Worm (Caenorhabditis elegans): ENCODE data around the gene cash-1.

The cash-1 gene

DNA sequence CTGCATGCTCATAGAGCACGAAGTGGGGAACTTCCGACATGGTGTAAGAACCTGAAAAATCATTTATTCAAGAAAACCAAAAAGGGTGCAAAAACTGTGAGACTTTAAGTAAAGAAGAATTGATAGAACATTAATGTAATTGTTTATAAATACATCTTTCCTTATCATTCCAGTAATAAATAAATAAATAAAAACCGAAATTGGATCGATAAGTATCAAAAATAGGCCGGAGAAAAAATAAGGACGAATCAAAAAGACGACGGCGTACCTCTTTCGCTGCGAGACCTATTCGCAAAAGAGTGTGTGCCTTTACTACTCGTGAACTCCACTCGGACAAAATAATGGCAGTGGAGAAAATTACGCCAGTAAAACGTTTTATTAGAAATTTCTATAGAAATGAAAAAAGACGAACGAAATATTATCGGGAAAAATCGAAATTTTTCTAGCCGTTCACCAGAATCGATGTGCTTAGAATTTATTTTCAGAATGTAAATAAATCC, 9.1 kb upstream of the cash-1 start, which contains the start of gene nol-56 (continued):
- TF ChIP-seq mel-28 (tag; optimal IDR thresholded peaks at IDR 0.05; ENCODE audit: borderline replicate concordance), result no peak
- TF ChIP-seq lin-54 (GFP tag; optimal IDR thresholded peaks at IDR 0.05), result peak; percentile 72
- no peak for TF ChIP-seq ekl-4 (GFP tag; IDR thresholded peaks at IDR 0.05)
- TF ChIP-seq B0035.1 (tag; optimal IDR thresholded peaks at IDR 0.05), result no peak
- TF ChIP-seq ztf-6 (GFP tag; IDR thresholded peaks at IDR 0.05), result no peak
- no peak for TF ChIP-seq lin-26 (GFP tag; IDR thresholded peaks at IDR 0.05)
- no peak for TF ChIP-seq F39B2.1 (GFP tag; IDR thresholded peaks at IDR 0.05)
- no peak for TF ChIP-seq T26A5.8 (tag; optimal IDR thresholded peaks at IDR 0.05)
- TF ChIP-seq xnd-1 (tag; optimal IDR thresholded peaks at IDR 0.05), result no peak
- TF ChIP-seq akir-1 (GFP tag; optimal IDR thresholded peaks at IDR 0.05), result no peak
- peak; percentile 51; the same call in 1 of the 2 replicates for TF ChIP-seq madf-6 (GFP tag; IDR thresholded peaks at IDR 0.05)
- TF ChIP-seq F10E7.11 (tag; optimal IDR thresholded peaks at IDR 0.05), result no peak
- no peak for TF ChIP-seq ceh-40 (GFP tag; IDR thresholded peaks at IDR 0.05)
- TF ChIP-seq sea-2 (GFP tag; IDR thresholded peaks at IDR 0.05), result no peak
- TF ChIP-seq hrde-1 (tag; optimal IDR thresholded peaks at IDR 0.05; ENCODE audit: borderline replicate concordance), result peak; percentile 13
- TF ChIP-seq let-526 (GFP tag; IDR thresholded peaks at IDR 0.05), result 0 out of 2 replicates have a peak, but pooled peaks have one; percentile 25
- TF ChIP-seq efl-1 (GFP tag; optimal IDR thresholded peaks at IDR 0.05), result peak; percentile 49
- no peak for TF ChIP-seq snpc-3.4 (tag; optimal IDR thresholded peaks at IDR 0.05)
- TF ChIP-seq dpl-1 (GFP tag; optimal IDR thresholded peaks at IDR 0.05), result peak; percentile 60
- no peak for TF ChIP-seq fkh-3 (tag; optimal IDR thresholded peaks at IDR 0.05)
- no peak for TF ChIP-seq ztf-25 (GFP tag; IDR thresholded peaks at IDR 0.05)
- TF ChIP-seq D2030.7 (GFP tag; IDR thresholded peaks at IDR 0.05), result peak; percentile 53
- TF ChIP-seq tlf-1 (GFP tag; optimal IDR thresholded peaks at IDR 0.05), result peak; percentile 48
- no peak for TF ChIP-seq F57A8.1 (GFP tag; optimal IDR thresholded peaks at IDR 0.05)
- no peak for TF ChIP-seq T07F8.4 (tag; optimal IDR thresholded peaks at IDR 0.05)
- TF ChIP-seq madf-10 (tag; optimal IDR thresholded peaks at IDR 0.05), result peak; percentile 29
- peak; percentile 74 for TF ChIP-seq dox-1 (GFP tag; IDR thresholded peaks at IDR 0.05)
- TF ChIP-seq pha-4 (tag; optimal IDR thresholded peaks at IDR 0.05), result no peak
- TF ChIP-seq ceh-58 (GFP tag; IDR thresholded peaks at IDR 0.05), result no peak
- TF ChIP-seq ceh-27 (GFP tag; optimal IDR thresholded peaks at IDR 0.05), result peak; percentile 65
- TF ChIP-seq dpff-1 (tag; optimal IDR thresholded peaks at IDR 0.05), result no peak
- peak; percentile 47 for TF ChIP-seq tbp1 (GFP tag; optimal IDR thresholded peaks at IDR 0.05)
- TF ChIP-seq lin-40 (tag; optimal IDR thresholded peaks at IDR 0.05), result peak; percentile 71
- no peak for TF ChIP-seq attf-6 (GFP tag; IDR thresholded peaks at IDR 0.05)
- TF ChIP-seq Y95B8A.8 (GFP tag; IDR thresholded peaks at IDR 0.05), result no peak
- TF ChIP-seq lag-1 (GFP tag; IDR thresholded peaks at IDR 0.05), result no peak
- TF ChIP-seq chd-7 (tag; optimal IDR thresholded peaks at IDR 0.05), result no peak
- no peak for TF ChIP-seq F57C9.4 (tag; optimal IDR thresholded peaks at IDR 0.05)
- TF ChIP-seq nhr-120 (GFP tag; IDR thresholded peaks at IDR 0.05), result no peak
- no peak for TF ChIP-seq F49E8.2 (tag; optimal IDR thresholded peaks at IDR 0.05; ENCODE audit: insufficient read depth)
- TF ChIP-seq egl-18 (GFP tag; IDR thresholded peaks at IDR 0.05), result no peak
- TF ChIP-seq madf-3 (GFP tag; IDR thresholded peaks at IDR 0.05), result peak; percentile 79
- peak; percentile 2 for TF ChIP-seq athp-1 (tag; optimal IDR thresholded peaks at IDR 0.05)
- no peak for TF ChIP-seq unc-62 (GFP tag; optimal IDR thresholded peaks at IDR 0.05)
- no peak for TF ChIP-seq ztf-26 (tag; optimal IDR thresholded peaks at IDR 0.05)
- TF ChIP-seq cebp-2 (GFP tag; IDR thresholded peaks at IDR 0.05), result no peak
- TF ChIP-seq F22D6.2 (tag; optimal IDR thresholded peaks at IDR 0.05), result no peak
- TF ChIP-seq C17E4.6 (GFP tag; IDR thresholded peaks at IDR 0.05), result no peak
- TF ChIP-seq nhr-27 (tag; optimal IDR thresholded peaks at IDR 0.05), result no peak
- no peak for TF ChIP-seq nfya-1 (tag; optimal IDR thresholded peaks at IDR 0.05; ENCODE audit: borderline replicate concordance, insufficient read depth)

Data from whole organism, young adult.